Worm (Caenorhabditis elegans) whole organism, L4/young adult: ENCODE results near the gene F25E5.9.
"Not testable (repeated sequence)": the region's sequence is repeated elsewhere in the genome, so short reads cannot be mapped to it uniquely, and the experiment has no call there.

Source experiments
- W03F9.2 ChIP-seq: fragments of 150-350 bp; optimal IDR thresholded peaks from 2 replicates; lab custom pipeline; 2014; ENCODE audit warnings: missing biosample characterization, missing genetic modification characterization
- dao-5 ChIP-seq: sonication (generic microtip); optimal IDR thresholded peaks from 2 replicates; lab custom pipeline; 2016; ENCODE audit warnings: missing genotype, missing genetic modification characterization, moderate library complexity, missing compliant biosample characterization
- him-1 ChIP-seq: sonication (generic microtip); optimal IDR thresholded peaks from 2 replicates; lab custom pipeline; 2016; ENCODE audit warnings: missing genotype, missing genetic modification reagents, missing genetic modification characterization, missing compliant biosample characterization

Gene F25E5.9

DNA sequence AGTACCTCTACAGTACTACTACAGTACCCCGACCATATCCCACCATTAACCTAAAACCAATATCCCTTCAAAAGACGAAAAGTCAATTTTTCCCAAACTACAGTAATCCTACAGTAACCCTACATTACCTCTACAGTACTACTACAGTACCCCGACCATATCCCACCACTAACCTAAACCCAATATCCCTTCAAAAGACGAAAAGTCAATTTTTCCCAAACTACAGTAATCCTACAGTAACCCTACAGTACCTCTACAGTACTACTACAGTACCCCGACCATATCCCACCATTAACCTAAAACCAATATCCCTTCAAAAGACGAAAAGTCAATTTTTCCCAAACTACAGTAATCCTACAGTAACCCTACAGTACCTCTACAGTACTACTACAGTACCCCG, 6.6 kb upstream of the F25E5.9 start, which contains the start of gene nhr-141:
Gene nhr-141 (plus strand): TSS at position 331 of the 400 bp plus-strand sequence.
- TF ChIP-seq dao-5, him-1, W03F9.2: not testable (repeated sequence)

DNA sequence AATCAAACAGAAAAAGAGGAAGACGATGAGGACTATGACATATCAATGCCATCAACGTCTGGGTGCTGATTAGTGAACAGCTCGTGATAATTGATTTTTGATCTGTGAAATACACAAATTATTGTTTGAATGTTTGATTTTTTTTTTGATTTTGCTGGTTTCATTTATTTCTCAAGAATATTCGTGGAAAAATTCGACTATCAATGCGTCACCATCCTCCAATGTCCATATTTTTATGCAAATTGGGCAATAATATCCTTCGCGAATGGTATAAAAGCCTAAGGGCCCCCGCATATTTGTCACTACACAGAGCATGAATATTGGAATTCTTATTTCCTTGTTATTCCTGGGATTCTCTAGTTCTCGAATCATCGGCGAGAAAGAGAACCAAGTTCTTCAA, 2.1 kb upstream of the F25E5.9 start, which contains the start of gene try-13:
Gene try-13 (plus strand): TSS at position 301 of the 400 bp plus-strand sequence.
- TF ChIP-seq dao-5 (no peak), W03F9.2 (no peak), him-1 (no peak)

DNA sequence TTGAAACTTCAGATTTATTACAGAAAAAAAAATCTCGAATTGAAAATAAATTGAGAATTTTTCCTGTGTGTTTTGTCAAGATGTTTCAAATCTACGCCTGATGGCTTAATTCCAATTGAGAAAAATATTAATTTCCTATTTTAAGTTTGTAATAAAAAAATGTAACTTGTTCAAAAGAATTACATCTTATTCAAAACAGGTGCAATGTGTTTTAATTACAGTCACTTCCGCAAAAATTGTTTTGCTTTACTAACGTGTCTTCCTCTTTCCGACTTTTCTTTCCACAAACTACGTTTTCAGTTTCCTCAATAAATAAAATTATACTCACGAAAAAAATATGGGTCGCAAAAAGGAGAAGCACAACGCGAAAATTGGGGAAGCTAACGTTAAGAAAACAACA, 266 bp upstream of the F25E5.9 start, which contains the start of gene F25E5.16:
Gene F25E5.16 (plus strand): TSS at position 301 of the 400 bp plus-strand sequence.
- TF ChIP-seq W03F9.2 (no peak), him-1 (no peak), dao-5 (no peak)

DNA sequence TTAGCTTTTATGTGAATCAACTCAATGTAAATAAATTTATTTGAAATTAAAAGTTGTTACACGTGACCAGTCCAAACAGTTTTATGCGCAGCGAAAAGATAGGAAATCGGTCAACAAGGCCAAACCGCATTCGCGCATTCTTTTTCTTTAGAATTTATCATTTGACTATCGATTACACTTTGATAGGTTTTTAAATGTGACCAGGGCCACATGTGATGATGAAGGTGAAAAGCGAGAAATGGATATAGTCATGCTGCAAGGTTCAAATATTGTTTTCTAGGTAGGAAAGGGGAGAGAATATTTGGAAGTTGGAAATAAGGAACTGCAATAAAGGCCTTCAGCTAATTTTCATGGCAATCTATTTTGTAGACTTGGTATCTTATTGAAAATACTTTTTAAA, 808 bp downstream of the F25E5.9 start:
- TF ChIP-seq him-1 (no peak), W03F9.2 (no peak), dao-5 (no peak)

DNA sequence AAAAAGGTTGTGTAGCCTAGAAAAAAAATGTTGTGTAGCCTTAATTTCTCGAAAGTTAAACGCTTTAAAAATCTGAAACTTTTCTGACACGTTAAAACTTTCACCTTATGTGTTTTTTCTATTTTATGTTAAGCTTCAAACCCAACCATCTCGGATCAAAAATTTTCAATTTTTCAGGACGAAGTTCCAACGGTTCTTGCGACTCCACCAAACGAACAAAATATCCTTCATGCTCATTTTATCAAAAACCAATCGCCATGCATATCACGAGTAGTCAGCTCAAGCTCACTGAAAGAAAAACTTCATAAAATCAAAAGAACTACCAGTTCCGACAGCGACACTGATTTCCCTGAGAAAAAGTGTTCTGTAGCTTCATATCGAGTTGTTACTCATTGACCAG, 1.2 kb downstream of the F25E5.9 start:
- TF ChIP-seq dao-5 = no peak
- TF ChIP-seq him-1 = no peak
- TF ChIP-seq W03F9.2 = no peak

DNA sequence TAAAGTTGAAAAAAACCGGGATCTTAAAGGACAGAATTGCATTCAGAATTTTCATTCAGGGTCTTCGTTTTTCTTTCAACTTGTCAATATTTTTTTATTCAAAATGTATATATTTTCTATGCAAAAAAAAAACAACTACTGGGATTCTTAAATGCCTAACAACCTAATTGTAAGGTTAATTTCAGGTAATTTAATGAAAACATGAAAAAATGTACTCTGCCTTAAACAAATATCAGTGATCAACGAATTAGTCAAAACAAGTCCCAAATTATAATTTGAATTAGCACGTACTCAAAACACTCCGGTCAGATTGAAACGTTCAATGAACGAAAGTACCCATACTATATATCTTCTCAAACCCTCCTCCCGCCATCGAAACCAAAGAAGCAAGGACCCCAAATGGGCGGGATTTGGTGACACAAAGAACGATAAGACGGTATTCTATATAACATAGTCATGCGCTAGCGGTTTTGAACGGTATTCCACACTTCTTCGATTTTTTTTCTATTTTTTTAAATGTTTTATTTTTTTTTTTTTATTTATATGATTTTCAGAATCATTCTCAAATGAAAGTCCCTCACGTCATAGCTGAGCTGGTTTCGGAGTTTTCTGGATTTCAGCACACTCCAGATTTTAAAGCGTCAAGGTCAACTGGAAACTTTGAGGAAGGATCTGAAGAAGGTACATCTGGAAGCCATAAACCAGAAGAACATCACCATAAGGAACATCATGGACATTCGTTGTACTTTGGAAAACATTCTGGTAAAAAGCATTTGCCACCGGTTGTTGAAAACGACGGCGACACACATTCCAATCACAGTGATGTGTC, 2.1 kb downstream of the F25E5.9 start, which contains the start of the genes ddo-2 and F25E5.8:
Gene ddo-2 (minus strand): TSS at position 330 of the 829 bp plus-strand sequence.
Gene F25E5.8 (plus strand): TSS at position 555 of the 829 bp plus-strand sequence.
- TF ChIP-seq W03F9.2 (no peak), him-1 (no peak), dao-5 (no peak)

DNA sequence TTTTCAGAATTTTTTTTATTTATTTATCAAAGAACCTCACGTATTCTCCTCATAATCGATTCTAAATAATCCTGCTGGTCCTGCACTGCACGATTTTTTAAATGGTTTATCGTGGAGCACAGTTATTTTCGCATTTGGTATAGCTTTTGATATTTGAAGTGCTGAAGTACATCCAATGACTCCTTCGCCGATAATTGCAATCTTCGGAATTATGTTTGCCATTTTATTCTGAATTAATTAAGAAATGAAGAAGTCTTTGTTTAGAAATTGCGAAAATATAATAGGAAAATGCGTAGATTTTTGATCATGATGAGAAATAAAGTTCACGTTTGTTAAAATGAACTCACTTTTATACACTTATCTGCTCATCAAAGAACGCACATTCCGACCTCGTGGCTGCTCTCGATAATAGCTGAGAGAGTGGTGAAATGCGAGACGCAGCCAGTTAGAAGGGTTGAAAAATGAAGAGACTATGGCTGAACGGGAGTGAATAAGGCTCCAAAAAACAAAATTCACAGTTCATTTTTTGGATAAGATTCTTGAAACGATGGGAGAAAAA, 2.8 kb downstream of the F25E5.9 start:
- TF ChIP-seq W03F9.2 (peak; percentile 0), him-1 (no peak), dao-5 (no peak)

DNA sequence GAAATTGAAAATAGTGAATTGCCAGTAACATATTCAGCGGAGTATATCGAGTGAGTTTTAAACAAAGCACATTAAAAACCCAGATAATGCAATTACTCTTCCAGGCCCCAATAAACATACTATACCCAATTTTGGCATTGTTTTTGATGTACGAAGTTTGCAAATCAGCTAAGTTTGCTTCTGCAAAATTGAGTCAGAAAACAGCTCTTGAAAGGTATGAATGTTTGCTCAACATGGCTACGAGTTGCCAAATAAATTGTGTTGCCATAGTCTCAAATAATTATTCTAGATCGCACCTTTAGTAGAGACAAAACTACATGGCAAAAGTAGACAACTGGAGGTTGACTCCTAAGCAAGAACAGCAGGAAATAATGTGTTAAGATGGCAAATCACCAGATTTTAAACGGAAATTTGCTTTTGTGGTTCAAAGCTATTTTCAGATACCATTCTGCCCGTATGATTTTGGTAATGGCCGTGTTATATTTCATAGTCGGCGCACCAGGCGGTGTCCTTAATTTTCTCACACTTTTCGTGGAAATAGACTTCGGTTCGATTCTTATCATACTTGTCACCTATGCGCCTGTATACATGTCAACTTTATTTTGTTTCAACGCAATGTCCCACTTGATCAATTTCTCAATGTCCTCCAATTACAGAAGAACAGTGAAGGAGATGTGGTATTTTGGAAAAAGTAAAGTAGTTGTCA, 5.1 kb downstream of the F25E5.9 start:
- no peak for TF ChIP-seq dao-5
- no peak for TF ChIP-seq W03F9.2
- no peak for TF ChIP-seq him-1

DNA sequence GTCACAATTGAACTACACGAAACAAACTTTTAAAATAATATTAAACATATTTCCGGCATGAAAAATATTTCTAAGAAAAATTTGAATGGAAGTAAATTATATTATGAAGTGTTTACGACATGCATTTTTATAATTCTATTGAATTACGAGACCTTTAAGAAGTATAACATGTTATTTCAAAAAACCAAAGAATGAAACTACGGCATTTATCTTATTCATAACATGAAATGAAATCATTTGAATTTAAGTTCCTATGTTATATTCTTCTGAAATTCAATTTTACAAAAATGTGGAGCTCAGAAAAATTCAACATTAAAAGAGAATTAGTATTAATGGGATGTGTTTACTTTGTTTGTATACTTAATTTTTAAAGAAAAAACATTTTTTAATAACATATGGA, 6.7 kb downstream of the F25E5.9 start, which contains the start of gene srw-71:
Gene srw-71 (minus strand): TSS at position 101 of the 400 bp plus-strand sequence.
- TF ChIP-seq him-1 = no peak
- TF ChIP-seq dao-5 = no peak

DNA sequence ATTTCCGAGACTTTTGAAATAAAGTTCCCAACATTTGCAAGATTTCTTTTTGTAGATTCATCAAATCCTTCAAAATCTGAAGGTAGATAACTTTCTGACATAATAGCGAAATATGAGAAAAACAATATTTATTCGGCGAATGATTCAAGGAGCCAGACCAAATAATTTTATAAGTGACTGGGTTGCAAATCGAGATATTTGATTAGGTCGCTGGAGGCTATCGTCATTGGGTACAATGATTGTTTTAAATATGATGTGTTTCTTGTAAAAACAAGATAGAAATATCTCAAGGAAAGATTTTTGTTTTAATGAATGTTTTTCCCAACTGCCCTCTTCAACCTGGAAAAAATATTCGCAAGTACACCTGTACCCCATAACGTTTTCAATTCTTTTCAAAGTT, 8.8 kb downstream of the F25E5.9 start, which contains the start of gene srw-69:
Gene srw-69 (minus strand): TSS at position 101 of the 400 bp plus-strand sequence.
- TF ChIP-seq him-1 (no peak), W03F9.2 (no peak), dao-5 (no peak)

DNA sequence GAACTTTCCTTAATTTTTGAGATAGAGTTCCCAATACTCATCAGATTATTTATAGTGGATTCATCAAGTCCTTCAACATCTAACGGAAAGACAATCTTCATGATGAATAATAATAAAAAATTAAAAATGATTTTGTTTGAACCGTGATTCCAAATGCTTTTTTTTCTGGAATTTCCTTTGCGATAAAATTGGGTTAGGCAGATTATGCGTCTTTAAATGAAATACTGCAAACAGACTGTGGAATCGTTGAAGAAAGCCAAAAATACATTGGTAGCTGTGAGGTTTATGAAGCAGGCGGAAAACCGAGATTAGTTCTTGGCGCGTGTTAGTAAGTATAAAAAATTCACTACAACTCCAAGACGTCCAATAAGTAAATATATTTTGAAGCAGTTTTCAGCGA, 11.1 kb downstream of the F25E5.9 start, which contains the start of gene srw-68:
Gene srw-68 (minus strand): TSS at position 101 of the 400 bp plus-strand sequence.
- TF ChIP-seq him-1 (no peak), dao-5 (no peak), W03F9.2 (no peak)

DNA sequence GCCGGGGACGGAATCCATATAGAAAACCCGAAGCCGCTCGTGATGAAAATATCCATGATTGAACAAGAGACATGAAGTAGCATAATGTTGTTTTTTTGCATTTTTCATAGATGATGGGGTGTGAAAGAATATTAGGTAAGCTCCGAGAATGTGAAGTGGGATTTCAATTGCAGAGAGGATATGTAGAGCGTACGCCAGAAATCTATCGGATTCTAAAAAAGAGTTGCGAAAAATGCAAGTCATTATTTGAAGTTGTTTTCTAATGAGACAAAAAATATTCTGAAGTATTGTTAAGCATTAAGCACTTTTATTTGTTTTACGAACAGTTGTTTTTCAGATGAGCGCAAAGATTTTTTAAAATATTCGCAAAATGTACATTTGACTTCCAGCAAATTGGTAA, 13.4 kb downstream of the F25E5.9 start, which contains the start of gene F18E3.10:
Gene F18E3.10 (minus strand): TSS at position 101 of the 400 bp plus-strand sequence.
- TF ChIP-seq dao-5 (no peak), him-1 (no peak), W03F9.2 (no peak)

DNA sequence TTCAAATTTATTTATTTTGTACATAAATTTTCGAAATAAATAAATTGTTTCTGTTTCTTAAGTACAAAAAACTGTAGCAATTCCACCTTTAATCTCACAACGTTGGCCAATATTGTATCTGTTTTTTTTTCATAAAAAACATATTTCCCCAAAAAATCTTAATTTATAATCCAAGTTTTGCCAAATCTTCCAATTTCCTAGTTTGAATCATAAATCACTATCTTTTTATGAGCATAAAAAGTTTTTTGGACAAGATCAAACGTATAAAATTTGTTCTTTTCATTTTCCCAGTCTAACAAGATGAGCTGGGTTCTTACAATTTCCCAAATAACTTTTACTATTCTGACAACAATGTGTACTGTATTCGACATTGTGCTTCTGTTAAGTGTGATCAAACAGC, 17.6 kb downstream of the F25E5.9 start, which contains the start of gene srxa-4:
Gene srxa-4 (plus strand): TSS at position 301 of the 400 bp plus-strand sequence.
- TF ChIP-seq W03F9.2 (no peak), him-1 (no peak), dao-5 (no peak)

DNA sequence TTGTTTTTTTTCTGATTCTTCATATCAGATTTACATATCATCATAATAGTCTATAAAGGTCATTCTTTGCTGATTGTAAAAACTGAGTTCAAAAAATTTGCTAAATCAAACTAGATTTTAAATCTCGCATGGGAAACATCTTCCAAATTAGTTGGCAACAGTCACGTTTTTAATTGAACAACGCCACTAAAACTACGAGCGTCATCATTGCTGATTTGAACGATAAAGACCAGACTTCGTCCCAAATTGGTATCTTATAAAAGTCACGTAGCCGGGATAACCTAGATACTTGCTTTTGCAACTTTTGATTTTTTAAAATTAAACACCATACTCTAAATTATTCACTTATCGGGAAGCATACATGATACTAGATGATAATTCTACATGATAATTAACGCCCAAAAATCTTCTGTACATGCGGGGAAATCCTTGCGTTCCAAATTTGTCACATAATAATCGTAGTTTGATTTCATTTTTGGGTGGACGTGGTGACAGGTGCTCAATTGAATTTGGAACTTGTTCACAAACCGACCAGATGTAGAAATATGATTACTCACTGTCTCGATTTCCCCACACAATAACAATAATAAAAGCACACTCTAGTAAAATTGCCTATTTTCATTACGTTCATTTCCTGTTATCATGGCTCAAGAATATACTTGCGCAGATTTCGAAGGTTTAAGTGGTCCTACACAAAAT, 20.6 kb downstream of the F25E5.9 start, which contains the start of gene srw-67:
Gene srw-67 (plus strand): TSS at position 643 of the 699 bp plus-strand sequence.
- no peak for TF ChIP-seq dao-5
- no peak for TF ChIP-seq W03F9.2
- no peak for TF ChIP-seq him-1
